Worm (Caenorhabditis elegans) whole organism, L3 larva: Measurements from ENCODE around the gene hrg-2.

Experiments
- R02D3.7 ChIP-seq: fragments of 150-350 bp; optimal IDR thresholded peaks from 2 replicates; lab custom pipeline; 2014; ENCODE audit warnings: missing biosample characterization, missing genetic modification characterization
- ZK546.5 ChIP-seq: sonication (generic microtip); optimal IDR thresholded peaks from 2 replicates; lab custom pipeline; 2017; ENCODE audit warnings: missing biosample characterization, missing genetic modification characterization
- aly-2 ChIP-seq: fragments of 150-350 bp; optimal IDR thresholded peaks from 2 replicates; lab custom pipeline; 2014; ENCODE audit warnings: missing biosample characterization, missing genetic modification characterization
- ama-1 ChIP-seq: fragments of 150-350 bp; optimal IDR thresholded peaks from 2 replicates; lab custom pipeline; 2018
- ceh-16 ChIP-seq: sonication (generic microtip); optimal IDR thresholded peaks from 2 replicates; lab custom pipeline; 2017; ENCODE audit warnings: missing biosample characterization, missing genetic modification characterization
- ceh-82 ChIP-seq: fragments of 150-350 bp; optimal IDR thresholded peaks from 2 replicates; lab custom pipeline; 2014; ENCODE audit warnings: missing biosample characterization, missing genetic modification characterization
- ceh-9 ChIP-seq: sonication (generic microtip); optimal IDR thresholded peaks from 2 replicates; lab custom pipeline; 2018; ENCODE audit warnings: missing biosample characterization, missing genetic modification characterization
- egl-5 ChIP-seq: fragments of 150-350 bp; optimal IDR thresholded peaks from 2 replicates; lab custom pipeline; 2017; ENCODE audit warnings: missing biosample characterization, missing genetic modification reagents, missing genetic modification characterization, inconsistent platforms
- elt-1 ChIP-seq: fragments of 150-350 bp; optimal IDR thresholded peaks from 2 replicates; lab custom pipeline; 2014; ENCODE audit warnings: missing biosample characterization, missing genetic modification characterization
- elt-2 ChIP-seq: sonication (generic microtip); optimal IDR thresholded peaks from 2 replicates; lab custom pipeline; 2016; ENCODE audit warnings: missing genetic modification reagents, mild to moderate bottlenecking, missing genetic modification characterization, missing compliant biosample characterization
- elt-3 ChIP-seq, 3 experiments: fragments of 150-350 bp in 1 of 3; sonication (generic microtip) in 2 of 3; optimal IDR thresholded peaks; 2 replicates in 2 of 3; 4 replicates in 1 of 3; lab custom pipeline; 2014 to 2017; ENCODE audit warnings: missing biosample characterization in 3 of 3, missing genetic modification characterization in 3 of 3
- eor-1 ChIP-seq, 2 experiments: fragments of 150-350 bp; optimal IDR thresholded peaks; 2 replicates each; lab custom pipeline; 2014 to 2018; ENCODE audit warnings: missing biosample characterization in 2 of 2, missing genetic modification characterization in 2 of 2
- fkh-10 ChIP-seq: sonication (generic microtip); optimal IDR thresholded peaks from 2 replicates; lab custom pipeline; 2017; ENCODE audit warnings: missing biosample characterization, missing genetic modification reagents, missing genetic modification characterization
- fkh-2 ChIP-seq: fragments of 150-350 bp; optimal IDR thresholded peaks from 2 replicates; lab custom pipeline; 2014; ENCODE audit warnings: missing biosample characterization, missing genetic modification reagents, missing genetic modification characterization
- hmg-11 ChIP-seq: sonication (generic microtip); optimal IDR thresholded peaks from 2 replicates; lab custom pipeline; 2016; ENCODE audit warnings: missing genetic modification characterization, missing compliant biosample characterization
- jun-1 ChIP-seq: fragments of 150-350 bp; optimal IDR thresholded peaks from 2 replicates; lab custom pipeline; 2014; ENCODE audit warnings: missing biosample characterization, missing genetic modification reagents, missing genetic modification characterization
- lin-15B ChIP-seq: fragments of 150-350 bp; optimal IDR thresholded peaks from 2 replicates; lab custom pipeline; 2014; ENCODE audit warnings: missing biosample characterization, missing genetic modification characterization
- mdl-1 ChIP-seq: fragments of 150-350 bp; optimal IDR thresholded peaks from 2 replicates; lab custom pipeline; 2014; ENCODE audit warnings: missing biosample characterization, missing genetic modification characterization
- nfya-1 ChIP-seq: sonication (generic microtip); optimal IDR thresholded peaks from 2 replicates; lab custom pipeline; 2017; ENCODE audit warnings: missing genetic modification characterization, mild to moderate bottlenecking, missing compliant biosample characterization, antibody characterized with exemption, moderate library complexity; ENCODE audit not compliant: insufficient read depth
- nhr-23 ChIP-seq: fragments of 150-350 bp; optimal IDR thresholded peaks from 2 replicates; lab custom pipeline; 2014; ENCODE audit warnings: missing biosample characterization, missing genetic modification reagents, missing genetic modification characterization
- nhr-28 ChIP-seq: fragments of 150-350 bp; optimal IDR thresholded peaks from 2 replicates; lab custom pipeline; 2014; ENCODE audit warnings: missing biosample characterization, missing genetic modification characterization
- nhr-43 ChIP-seq: sonication (generic microtip); optimal IDR thresholded peaks from 2 replicates; lab custom pipeline; 2016; ENCODE audit warnings: mild to moderate bottlenecking, missing genetic modification characterization, missing compliant biosample characterization; ENCODE audit not compliant: poor library complexity, severe bottlenecking
- nhr-76 ChIP-seq: fragments of 150-350 bp; sonication (generic microtip); optimal IDR thresholded peaks from 5 replicates; lab custom pipeline; 2014; ENCODE audit warnings: missing biosample characterization, missing genetic modification characterization
- nhr-77 ChIP-seq: fragments of 150-350 bp; optimal IDR thresholded peaks from 2 replicates; lab custom pipeline; 2014; ENCODE audit warnings: missing biosample characterization, missing genetic modification characterization
- pha-4 ChIP-seq: fragments of 150-350 bp; optimal IDR thresholded peaks from 2 replicates; lab custom pipeline; 2014; ENCODE audit warnings: missing biosample characterization, missing genetic modification reagents, missing genetic modification characterization
- pqm-1 ChIP-seq: fragments of 150-350 bp; optimal IDR thresholded peaks from 2 replicates; lab custom pipeline; 2017; ENCODE audit warnings: missing biosample characterization, missing genetic modification characterization, inconsistent platforms
- sea-2 ChIP-seq: fragments of 150-350 bp; sonication (generic microtip); optimal IDR thresholded peaks from 4 replicates; lab custom pipeline; 2014; ENCODE audit warnings: missing biosample characterization, missing genetic modification reagents, missing genetic modification characterization
- snpc-4 ChIP-seq: fragments of 150-350 bp; optimal IDR thresholded peaks from 2 replicates; lab custom pipeline; 2014; ENCODE audit warnings: missing biosample characterization, missing genetic modification characterization
- tbx-2 ChIP-seq: sonication (generic microtip); optimal IDR thresholded peaks from 2 replicates; lab custom pipeline; 2016; ENCODE audit warnings: mild to moderate bottlenecking, missing genetic modification characterization, missing compliant biosample characterization
- unc-39 ChIP-seq: sonication (generic microtip); optimal IDR thresholded peaks from 4 replicates; lab custom pipeline; 2017; ENCODE audit warnings: missing biosample characterization, missing genetic modification characterization
- unc-62 ChIP-seq: fragments of 150-350 bp; sonication (generic microtip); optimal IDR thresholded peaks from 4 replicates; lab custom pipeline; 2014; ENCODE audit warnings: missing biosample characterization, missing genetic modification reagents, missing genetic modification characterization
- zag-1 ChIP-seq: fragments of 150-350 bp; optimal IDR thresholded peaks from 2 replicates; lab custom pipeline; 2014; ENCODE audit warnings: missing biosample characterization, missing genetic modification characterization
- ztf-11 ChIP-seq: fragments of 150-350 bp; optimal IDR thresholded peaks from 2 replicates; lab custom pipeline; 2014; ENCODE audit warnings: missing biosample characterization, missing genetic modification characterization
- ztf-4 ChIP-seq: fragments of 150-350 bp; optimal IDR thresholded peaks from 2 replicates; lab custom pipeline; 2014; ENCODE audit warnings: missing biosample characterization, missing genetic modification characterization

hrg-2 gene

DNA sequence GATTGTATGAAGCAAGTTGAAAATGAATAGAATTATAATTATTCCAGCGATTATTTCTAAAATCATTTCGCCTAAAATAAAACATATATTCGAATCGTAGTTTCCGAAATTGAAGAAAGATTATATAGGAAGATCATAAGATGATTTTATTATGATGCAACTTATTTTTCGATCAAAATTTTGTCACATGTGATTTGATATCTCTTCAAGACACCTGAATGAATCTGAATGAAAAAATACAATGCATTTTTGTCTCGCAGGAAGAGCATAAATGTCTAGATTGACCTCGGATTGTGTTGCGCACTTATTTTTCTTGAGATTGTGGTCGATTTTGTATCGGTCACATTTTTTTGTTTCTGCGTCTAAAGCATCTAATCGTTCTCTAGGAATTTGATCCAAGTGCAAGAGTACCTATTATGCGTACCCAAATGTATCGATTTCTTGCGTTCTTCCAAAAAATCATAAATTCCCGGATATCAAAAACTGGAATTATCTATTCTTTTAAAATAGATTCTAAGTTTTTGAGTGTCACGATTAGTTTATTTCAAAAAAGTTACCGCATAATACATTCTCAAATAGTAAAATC, at the start of gene hrg-2:
Gene hrg-2, minus strand, starts transcription at position 98 of the 586 bp plus-strand sequence.
- TF ChIP-seq zag-1 (tag; lab: Kevin White, UChicago) (no peak), sea-2 (GFP tag; lab: Kevin White, UChicago) (no peak), ceh-16 (tag; lab: Kevin White, UChicago) (no peak), tbx-2 (tag; lab: Kevin White, UChicago) (no peak), nhr-23 (no peak)
- TF ChIP-seq, all 47 proteins: peak for 0

- no peak for TF ChIP-seq nhr-28 (tag; lab: Kevin White, UChicago)
- TF ChIP-seq nfya-1 (tag; lab: Kevin White, UChicago): peak; percentile 20
These were observed 45.4 kb upstream of the hrg-2 start for ce11 chrV:12455695-12456094.

DNA sequence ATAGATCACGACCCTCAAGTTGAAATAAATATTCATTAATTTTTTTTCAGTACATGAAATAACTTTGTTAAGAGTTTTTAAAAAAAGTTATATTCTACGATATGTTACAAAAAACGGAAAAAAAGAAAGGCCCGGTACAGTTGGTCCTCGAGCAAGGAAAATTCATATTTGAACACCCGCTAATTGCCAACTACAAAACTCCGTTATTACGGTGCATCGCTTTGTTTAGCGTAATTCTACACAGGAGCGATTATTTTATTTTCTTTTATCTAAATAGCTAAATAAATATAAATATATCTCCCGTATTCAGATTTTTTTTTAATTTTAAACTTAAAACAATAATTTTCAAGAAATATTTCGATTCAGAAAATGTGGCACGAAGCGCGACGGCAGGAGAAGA, 40.1 kb upstream of the hrg-2 start, which contains the start of gene F28C1.1:
Gene F28C1.1, plus strand, starts transcription at position 365 of the 400 bp plus-strand sequence.
- TF ChIP-seq pha-4: peak; percentile 33
- TF ChIP-seq elt-3 (tag; optimal IDR thresholded peaks at IDR 0.05; lab: Kevin White, UChicago): no peak
- no peak for TF ChIP-seq ZK546.5 (tag; lab: Kevin White, UChicago)
- TF ChIP-seq R02D3.7 (tag; lab: Kevin White, UChicago): peak; percentile 66
- no peak for TF ChIP-seq nhr-77 (tag; lab: Kevin White, UChicago)
- no peak for TF ChIP-seq tbx-2 (tag; lab: Kevin White, UChicago)
- TF ChIP-seq nfya-1 (tag; lab: Kevin White, UChicago): peak; percentile 46
- TF ChIP-seq ama-1 (lab: Kevin White, UChicago): no peak
- TF ChIP-seq elt-2: no peak
- no peak for TF ChIP-seq lin-15B (tag; lab: Kevin White, UChicago)
- no peak for TF ChIP-seq snpc-4 (tag; lab: Kevin White, UChicago)
- no peak for TF ChIP-seq eor-1 (tag; optimal IDR thresholded peaks at IDR 0.05; lab: Kevin White, UChicago)

DNA sequence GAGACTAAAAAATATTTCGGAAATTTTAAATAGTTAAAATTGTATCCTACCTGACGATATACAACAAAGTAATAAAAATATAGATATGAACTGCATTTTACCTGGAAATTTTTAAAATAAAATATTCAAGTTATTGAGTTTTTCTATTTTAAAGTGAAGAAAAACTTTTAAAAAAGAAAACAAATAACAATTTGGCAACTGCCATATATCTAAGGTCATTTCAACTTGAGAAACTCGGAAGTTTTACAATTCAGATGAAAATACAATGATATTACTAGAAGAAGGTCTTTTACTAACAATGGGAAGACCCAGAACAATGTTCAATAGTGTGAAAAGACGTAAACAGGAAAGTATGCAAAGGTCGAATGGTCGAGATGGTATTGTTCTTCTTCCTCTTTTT, 39.6 kb upstream of the hrg-2 start, which contains the start of gene C54D10.10:
Gene C54D10.10, minus strand, starts transcription at position 101 of the 400 bp plus-strand sequence.
- no peak for TF ChIP-seq unc-62 (GFP tag; lab: Kevin White, UChicago)
- no peak for TF ChIP-seq jun-1 (tag; lab: Kevin White, UChicago)
- no peak for TF ChIP-seq egl-5
- no peak for TF ChIP-seq ztf-4 (tag; lab: Kevin White, UChicago)
- no peak for TF ChIP-seq zag-1 (tag; lab: Kevin White, UChicago)
- no peak for TF ChIP-seq nhr-76
- no peak for TF ChIP-seq elt-3 (tag; optimal IDR thresholded peaks at IDR 0.05; lab: Kevin White, UChicago)
- no peak for TF ChIP-seq hmg-11
- no peak for TF ChIP-seq aly-2 (tag; lab: Kevin White, UChicago)
- TF ChIP-seq ZK546.5 (tag; lab: Kevin White, UChicago): no peak
- no peak for TF ChIP-seq sea-2 (GFP tag; lab: Kevin White, UChicago)
- no peak for TF ChIP-seq ceh-9 (tag; lab: Kevin White, UChicago)
- no peak for TF ChIP-seq ceh-82 (tag; lab: Kevin White, UChicago)
- no peak for TF ChIP-seq nfya-1 (tag; lab: Kevin White, UChicago)
- no peak for TF ChIP-seq pha-4
- TF ChIP-seq, all 47 proteins: peak for 0

DNA sequence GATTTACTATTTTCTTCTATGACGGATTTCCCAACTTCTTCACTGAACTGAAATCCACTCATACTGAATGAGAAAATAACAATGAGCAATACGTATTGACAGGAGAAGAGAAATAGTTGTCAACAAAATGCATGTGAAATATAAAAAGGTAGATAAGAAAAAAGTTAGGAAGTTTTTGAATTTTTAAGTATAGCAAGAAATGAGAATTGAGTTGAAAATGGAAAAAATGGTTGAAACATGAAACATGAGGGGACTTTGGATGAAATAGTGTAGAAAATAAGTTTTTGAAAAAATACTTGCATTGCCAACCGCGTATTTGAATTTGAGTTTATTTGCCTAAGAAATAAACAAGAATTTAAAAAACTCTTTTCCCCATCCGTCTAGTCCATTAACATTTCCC, 36.6 kb upstream of the hrg-2 start, which contains the start of the genes pals-38 and C54D10.9:
Gene pals-38, minus strand, starts transcription at position 101 of the 400 bp plus-strand sequence.
Gene C54D10.9, plus strand, starts transcription at position 259 of the 400 bp plus-strand sequence.
- TF ChIP-seq eor-1 (tag; optimal IDR thresholded peaks at IDR 0.05; lab: Kevin White, UChicago): no peak
- no peak for TF ChIP-seq sea-2 (GFP tag; lab: Kevin White, UChicago)
- TF ChIP-seq egl-5: no peak
- no peak for TF ChIP-seq lin-15B (tag; lab: Kevin White, UChicago)
- TF ChIP-seq unc-39 (tag; lab: Kevin White, UChicago): no peak
- TF ChIP-seq ama-1 (lab: Kevin White, UChicago): no peak
- TF ChIP-seq pqm-1 (tag; lab: Kevin White, UChicago): no peak
- TF ChIP-seq mdl-1: no peak
- no peak for TF ChIP-seq tbx-2 (tag; lab: Kevin White, UChicago)
- TF ChIP-seq elt-1 (tag; lab: Kevin White, UChicago): no peak
- no peak for TF ChIP-seq nhr-43
- TF ChIP-seq fkh-2: no peak
- no peak for TF ChIP-seq ztf-11 (tag; lab: Kevin White, UChicago)
- no peak for TF ChIP-seq nfya-1 (tag; lab: Kevin White, UChicago)
- no peak for TF ChIP-seq fkh-10 (GFP tag; lab: Kevin White, UChicago)
- TF ChIP-seq ztf-4 (tag; lab: Kevin White, UChicago): no peak
- TF ChIP-seq ZK546.5 (tag; lab: Kevin White, UChicago): no peak
